Worm (Caenorhabditis elegans) whole organism, L4 larva: ENCODE measurements around the gene cyn-1.

Experiments used
- D1046.2 ChIP-seq: fragments of 200-800 bp; sonication (Bioruptor generic); IDR thresholded peaks from 2 replicates; pipeline ENCODE4 v1.3.6; 2022; ENCODE audit warnings: missing genetic modification characterization, missing compliant biosample characterization
- F44E2.7 ChIP-seq: fragments of 200-800 bp; sonication (Bioruptor generic); IDR thresholded peaks from 2 replicates; pipeline ENCODE4 v2.1.2; 2022; ENCODE audit warnings: missing genetic modification characterization, missing compliant biosample characterization
- ZK337.2 ChIP-seq: fragments of 200-800 bp; sonication (Bioruptor generic); IDR thresholded peaks from 2 replicates; pipeline ENCODE4 v1.3.6; 2022; ENCODE audit warnings: missing genetic modification reagents, missing genetic modification characterization, missing compliant biosample characterization
- aha-1 ChIP-seq: fragments of 150-350 bp; peaks from one replicate; lab custom pipeline; 2014; ENCODE audit warnings: missing biosample characterization, missing genetic modification characterization
- ama-1 ChIP-seq: fragments of 150-350 bp; optimal IDR thresholded peaks from 2 replicates; lab custom pipeline; 2014; ENCODE audit warnings: inconsistent platforms, mixed read lengths
- arid-1 ChIP-seq: fragments of 200-800 bp; sonication (Bioruptor generic); conservative IDR thresholded peaks from 2 replicates; pipeline ENCODE4 v1.3.6; 2022; ENCODE audit warnings: missing genetic modification reagents, missing genetic modification characterization, missing compliant biosample characterization
- attf-4 ChIP-seq: sonication (generic microtip); optimal IDR thresholded peaks from 3 replicates; lab custom pipeline; 2017; ENCODE audit warnings: missing biosample characterization, missing genetic modification characterization
- ceh-20 ChIP-seq: fragments of 200-800 bp; sonication (Bioruptor generic); IDR thresholded peaks from 2 replicates; pipeline ENCODE4 v1.3.6; 2022; ENCODE audit warnings: missing genetic modification reagents, missing genetic modification characterization, missing compliant biosample characterization
- ceh-28 ChIP-seq: fragments of 150-350 bp; optimal IDR thresholded peaks from 2 replicates; lab custom pipeline; 2014; ENCODE audit warnings: missing biosample characterization, missing genetic modification reagents, missing genetic modification characterization
- ces-1 ChIP-seq: fragments of 150-350 bp; sonication (generic microtip); optimal IDR thresholded peaks from 4 replicates; lab custom pipeline; 2014; ENCODE audit warnings: missing biosample characterization, missing genetic modification reagents, missing genetic modification characterization
- ctbp-1 ChIP-seq: fragments of 200-800 bp; sonication (Bioruptor generic); IDR thresholded peaks from 2 replicates; pipeline ENCODE4 v1.3.6; 2022; ENCODE audit warnings: missing genetic modification reagents, missing genetic modification characterization, missing compliant biosample characterization
- dmd-6 ChIP-seq: fragments of 200-800 bp; sonication (Bioruptor generic); IDR thresholded peaks from 2 replicates; pipeline ENCODE4 v1.3.6; 2022; ENCODE audit warnings: missing genetic modification reagents, missing genetic modification characterization, missing compliant biosample characterization
- dmd-9 ChIP-seq: fragments of 200-800 bp; sonication (Bioruptor generic); IDR thresholded peaks from 2 replicates; pipeline ENCODE4 v1.3.6; 2022; ENCODE audit warnings: missing genetic modification reagents, missing genetic modification characterization, missing compliant biosample characterization
- egl-43 ChIP-seq: fragments of 200-800 bp; sonication (Bioruptor generic); IDR thresholded peaks from 2 replicates; pipeline ENCODE4 v1.3.6; 2022; ENCODE audit warnings: missing genetic modification reagents, missing genetic modification characterization, missing compliant biosample characterization
- hif-1 ChIP-seq, 2 experiments: sonication (generic microtip); optimal IDR thresholded peaks; 2 replicates each; lab custom pipeline; 2016 to 2017; ENCODE audit warnings: missing compliant biosample characterization in 2 of 2, missing genetic modification characterization in 2 of 2, missing genetic modification reagents in 2 of 2, missing genotype in 2 of 2, mild to moderate bottlenecking in 1 of 2
- lin-29 ChIP-seq: fragments of 200-800 bp; sonication (Bioruptor generic); IDR thresholded peaks from 2 replicates; pipeline ENCODE4 v1.3.6; 2022; ENCODE audit warnings: missing genetic modification reagents, missing genetic modification characterization, missing compliant biosample characterization
- lin-38 ChIP-seq: fragments of 200-800 bp; sonication (Bioruptor generic); IDR thresholded peaks from 2 replicates; pipeline ENCODE4 v1.3.6; 2022; ENCODE audit warnings: missing genetic modification reagents, missing genetic modification characterization, missing compliant biosample characterization
- lin-39 ChIP-seq: fragments of 150-350 bp; optimal IDR thresholded peaks from 2 replicates; lab custom pipeline; 2014; ENCODE audit warnings: missing biosample characterization, missing genetic modification reagents, missing genetic modification characterization
- lir-3 ChIP-seq: sonication (generic microtip); optimal IDR thresholded peaks from 2 replicates; lab custom pipeline; 2016; ENCODE audit warnings: mild to moderate bottlenecking, missing genetic modification characterization, missing compliant biosample characterization
- madf-5 ChIP-seq, 2 experiments: fragments of 200-800 bp; sonication (Bioruptor generic); IDR thresholded peaks; 2 replicates each; pipeline ENCODE4 v1.3.6; 2022; ENCODE audit warnings: missing compliant biosample characterization in 2 of 2, missing genetic modification characterization in 2 of 2
- mdl-1 ChIP-seq, 2 experiments: fragments of 150-350 bp in 1 of 2; sonication (generic microtip) in 1 of 2; optimal IDR thresholded peaks; 2 replicates each; lab custom pipeline; 2014 to 2017; ENCODE audit warnings: missing biosample characterization in 2 of 2, missing genetic modification characterization in 2 of 2
- mdt-29 ChIP-seq: fragments of 200-800 bp; sonication (Bioruptor generic); IDR thresholded peaks from 2 replicates; pipeline ENCODE4 v1.3.6; 2022; ENCODE audit warnings: missing genetic modification reagents, missing genetic modification characterization, missing compliant biosample characterization
- mep-1 ChIP-seq: fragments of 150-350 bp; sonication (generic microtip); optimal IDR thresholded peaks from 3 replicates; lab custom pipeline; 2014; ENCODE audit warnings: missing biosample characterization, missing genetic modification characterization
- mxl-3 ChIP-seq: fragments of 200-800 bp; sonication (Bioruptor generic); optimal IDR thresholded peaks from 2 replicates; lab custom pipeline; 2018; ENCODE audit warnings: mild to moderate bottlenecking, missing genetic modification characterization, missing compliant biosample characterization
- nhr-10 ChIP-seq: fragments of 150-350 bp; optimal IDR thresholded peaks from 2 replicates; lab custom pipeline; 2014; ENCODE audit warnings: missing biosample characterization, missing genetic modification characterization
- nhr-11 ChIP-seq: fragments of 150-350 bp; optimal IDR thresholded peaks from 2 replicates; lab custom pipeline; 2014; ENCODE audit warnings: missing biosample characterization, missing genetic modification characterization
- nhr-111 ChIP-seq: fragments of 200-800 bp; sonication (Bioruptor generic); optimal IDR thresholded peaks from 2 replicates; lab custom pipeline; 2018; ENCODE audit warnings: mild to moderate bottlenecking, missing genetic modification characterization, missing compliant biosample characterization
- nhr-237 ChIP-seq: sonication (generic microtip); optimal IDR thresholded peaks from 2 replicates; lab custom pipeline; 2017; ENCODE audit warnings: missing biosample characterization, missing genetic modification characterization
- nhr-25 ChIP-seq: sonication (generic microtip); optimal IDR thresholded peaks from 2 replicates; lab custom pipeline; 2017; ENCODE audit warnings: missing genetic modification characterization, mild to moderate bottlenecking, missing compliant biosample characterization, antibody characterized with exemption, moderate library complexity, borderline replicate concordance; ENCODE audit not compliant: insufficient read depth
- nhr-48 ChIP-seq: sonication (generic microtip); optimal IDR thresholded peaks from 2 replicates; lab custom pipeline; 2016; ENCODE audit warnings: mild to moderate bottlenecking, missing genetic modification characterization, missing compliant biosample characterization
- pha-4 ChIP-seq, 2 experiments: fragments of 150-350 bp in 1 of 2; fragments of 200-800 bp in 1 of 2; sonication (Bioruptor generic) in 1 of 2; IDR thresholded peaks in 1 of 2; optimal IDR thresholded peaks in 1 of 2; 2 replicates each; pipeline versions ENCODE4 v1.3.6 to Lab custom; 2014 to 2022; ENCODE audit warnings: missing genetic modification characterization in 2 of 2, missing genetic modification reagents in 2 of 2, missing biosample characterization in 1 of 2, missing compliant biosample characterization in 1 of 2
- pqm-1 ChIP-seq: sonication (generic microtip); optimal IDR thresholded peaks from 2 replicates; lab custom pipeline; 2017; ENCODE audit warnings: missing biosample characterization, missing genetic modification characterization
- saeg-2 ChIP-seq: fragments of 200-800 bp; sonication (Bioruptor generic); IDR thresholded peaks from 2 replicates; pipeline ENCODE4 v1.3.6; 2022; ENCODE audit warnings: missing genetic modification reagents, missing genetic modification characterization, missing compliant biosample characterization
- spr-1 ChIP-seq: sonication (generic microtip); optimal IDR thresholded peaks from 2 replicates; lab custom pipeline; 2016; ENCODE audit warnings: mild to moderate bottlenecking, missing genetic modification characterization, missing compliant biosample characterization
- spr-3 ChIP-seq: fragments of 200-800 bp; sonication (Bioruptor generic); optimal IDR thresholded peaks from 2 replicates; lab custom pipeline; 2018; ENCODE audit warnings: mild to moderate bottlenecking, missing genetic modification characterization, missing compliant biosample characterization
- tra-1 ChIP-seq: fragments of 200-800 bp; sonication (Bioruptor generic); IDR thresholded peaks from 2 replicates; pipeline ENCODE4 v1.3.6; 2022; ENCODE audit warnings: missing genetic modification reagents, missing genetic modification characterization, missing compliant biosample characterization
- unc-130 ChIP-seq: sonication (generic microtip); optimal IDR thresholded peaks from 2 replicates; lab custom pipeline; 2016; ENCODE audit warnings: missing genetic modification reagents, missing genetic modification characterization, missing compliant biosample characterization
- unc-39 ChIP-seq: sonication (generic microtip); optimal IDR thresholded peaks from 2 replicates; lab custom pipeline; 2017; ENCODE audit warnings: missing biosample characterization, missing genetic modification characterization
- unc-62 ChIP-seq, 3 experiments: fragments of 150-350 bp in 1 of 3; sonication (generic microtip); optimal IDR thresholded peaks in 2 of 3; peaks in 1 of 3; 1 replicate in 1 of 3; 2 replicates in 2 of 3; lab custom pipeline; 2014 to 2017; ENCODE audit warnings: missing biosample characterization in 3 of 3, missing genetic modification characterization in 3 of 3, missing genetic modification reagents in 3 of 3, missing genotype in 1 of 3
- vab-7 ChIP-seq: fragments of 200-800 bp; sonication (Bioruptor generic); IDR thresholded peaks from 2 replicates; pipeline ENCODE4 v1.3.6; 2022; ENCODE audit warnings: missing genetic modification reagents, missing genetic modification characterization, missing compliant biosample characterization
- zag-1 ChIP-seq: fragments of 150-350 bp; optimal IDR thresholded peaks from 2 replicates; lab custom pipeline; 2014; ENCODE audit warnings: missing biosample characterization, missing genetic modification characterization
- ztf-7 ChIP-seq: fragments of 150-350 bp; optimal IDR thresholded peaks from 2 replicates; lab custom pipeline; 2014; ENCODE audit warnings: missing biosample characterization, missing genetic modification characterization

cyn-1 gene

ce11 chrV:14324502-14325467 lies 31.1 kb upstream of the cyn-1 start, which contains the start of the genes F47B8.4 and F47B8.18 (continued):
- TF ChIP-seq unc-130 (GFP tag; lab: Kevin White, UChicago): no peak
- no peak for TF ChIP-seq zag-1 (tag; lab: Kevin White, UChicago)
- TF ChIP-seq mxl-3 (GFP tag; lab: Kevin White, UChicago): peak; percentile 13

- TF ChIP-seq nhr-48 (tag; lab: Kevin White, UChicago): no peak
- no peak for TF ChIP-seq saeg-2 (GFP tag; lab: Robert Waterston, UW)
- TF ChIP-seq dmd-9 (GFP tag; lab: Robert Waterston, UW): no peak
- no peak for TF ChIP-seq madf-5 (GFP tag; IDR thresholded peaks at IDR 0.05; lab: Robert Waterston, UW)
- TF ChIP-seq pqm-1 (tag; lab: Kevin White, UChicago): no peak
- TF ChIP-seq ztf-7: no peak
- no peak for TF ChIP-seq ctbp-1 (GFP tag; lab: Robert Waterston, UW)
- no peak for TF ChIP-seq ceh-28 (tag; lab: Kevin White, UChicago)
- TF ChIP-seq pha-4 (GFP tag; IDR thresholded peaks at IDR 0.05; lab: Robert Waterston, UW): no peak
- no peak for TF ChIP-seq pha-4 (tag; optimal IDR thresholded peaks at IDR 0.05; lab: Kevin White, UChicago)
- TF ChIP-seq nhr-237 (tag; lab: Kevin White, UChicago): no peak
- no peak for TF ChIP-seq ama-1 (lab: Kevin White, UChicago)
- no peak for TF ChIP-seq F44E2.7 (GFP tag; lab: Robert Waterston, UW)
- no peak for TF ChIP-seq ces-1 (GFP tag; lab: Kevin White, UChicago)
- no peak for TF ChIP-seq lin-29 (GFP tag; lab: Robert Waterston, UW)
These were observed 28.1 kb upstream of the cyn-1 start, which contains the start of gene F47B8.5 for ce11 chrV:14327776-14328175. Gene F47B8.5 (minus strand): TSS chrV:14327876.

ce11 chrV:14328806-14329205 lies 27.1 kb upstream of the cyn-1 start, which contains the start of gene pepm-1:
Gene pepm-1 (plus strand): TSS chrV:14329106.
- TF ChIP-seq mep-1: no peak
- TF ChIP-seq unc-39 (tag; lab: Kevin White, UChicago): no peak
- TF ChIP-seq ZK337.2 (GFP tag; lab: Robert Waterston, UW): no peak
- no peak for TF ChIP-seq lin-29 (GFP tag; lab: Robert Waterston, UW)
- no peak for TF ChIP-seq nhr-10 (tag; lab: Kevin White, UChicago)
- TF ChIP-seq nhr-11: no peak
- TF ChIP-seq hif-1 (tag; optimal IDR thresholded peaks at IDR 0.05; lab: Kevin White, UChicago): no peak
- TF ChIP-seq arid-1: no peak
- no peak for TF ChIP-seq spr-3 (GFP tag; lab: Kevin White, UChicago)
- TF ChIP-seq unc-62 (GFP tag; optimal IDR thresholded peaks at IDR 0.05 in 1 of 2; lab: Kevin White, UChicago): no peak
- no peak for TF ChIP-seq unc-62 (tag; optimal IDR thresholded peaks at IDR 0.05; lab: Kevin White, UChicago)
- TF ChIP-seq mdt-29 (GFP tag; lab: Robert Waterston, UW): no peak
- no peak for TF ChIP-seq tra-1
- no peak for TF ChIP-seq lin-39
- no peak for TF ChIP-seq mdl-1 (tag; optimal IDR thresholded peaks at IDR 0.05; lab: Kevin White, UChicago)

ce11 chrV:14331477-14331876 lies 24.4 kb upstream of the cyn-1 start, which contains the start of gene F47B8.8:
Gene F47B8.8 (plus strand): TSS chrV:14331733.
- TF ChIP-seq mdl-1 (tag; optimal IDR thresholded peaks at IDR 0.05; lab: Kevin White, UChicago): peak in 1 of 2 experiments; percentile 13
- TF ChIP-seq aha-1 (tag; lab: Kevin White, UChicago): no peak
- TF ChIP-seq, all 104 proteins: peak for 1

ce11 chrV:14333116-14333515 lies 22.8 kb upstream of the cyn-1 start, which contains the start of gene srm-4:
Gene srm-4 (plus strand): TSS chrV:14333416.
- no peak for TF ChIP-seq nhr-25 (tag; lab: Kevin White, UChicago)
- no peak for TF ChIP-seq nhr-111
- TF ChIP-seq spr-1 (tag; lab: Kevin White, UChicago): no peak
- no peak for TF ChIP-seq lin-38 (GFP tag; lab: Robert Waterston, UW)
- no peak for TF ChIP-seq dmd-6
- no peak for TF ChIP-seq attf-4 (tag; lab: Kevin White, UChicago)
- TF ChIP-seq egl-43 (GFP tag; lab: Robert Waterston, UW): no peak
- TF ChIP-seq lir-3 (tag; lab: Kevin White, UChicago): no peak
- TF ChIP-seq mdt-29 (GFP tag; lab: Robert Waterston, UW): no peak
- TF ChIP-seq pqm-1 (tag; lab: Kevin White, UChicago): no peak
- no peak for TF ChIP-seq D1046.2 (GFP tag; lab: Robert Waterston, UW)
- TF ChIP-seq vab-7 (GFP tag; lab: Robert Waterston, UW): no peak
- TF ChIP-seq ceh-20 (GFP tag; lab: Robert Waterston, UW): no peak
